Worm (Caenorhabditis elegans): ENCODE results near the gene F43E2.11.

The F43E2.11 gene

DNA sequence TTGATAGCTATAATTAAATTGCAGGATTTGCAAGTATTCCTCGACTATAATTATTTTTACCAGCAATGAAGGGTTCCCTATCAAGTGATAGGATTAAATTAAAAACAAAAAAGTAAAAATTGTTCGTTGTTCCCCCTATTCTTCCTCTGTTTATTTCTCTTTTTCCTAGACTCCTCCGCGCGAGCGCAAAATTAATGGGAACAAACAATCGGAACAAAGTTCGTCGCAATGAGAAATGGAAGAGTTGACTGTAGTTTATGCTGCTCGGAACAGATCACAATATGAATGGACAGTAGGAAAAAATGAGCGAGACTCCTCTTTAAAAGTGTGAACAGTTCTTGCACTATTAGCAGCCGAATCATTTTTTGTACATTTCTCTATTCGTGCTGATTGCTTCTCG is 29.4 kb downstream of the F43E2.11 start:
- no peak for TF ChIP-seq mdl-1 (tag; optimal IDR thresholded peaks at IDR 0.05)
- TF ChIP-seq lsy-2 (tag; optimal IDR thresholded peaks at IDR 0.05), result no peak
- no peak for TF ChIP-seq ceh-82 (tag; optimal IDR thresholded peaks at IDR 0.05)

- TF ChIP-seq zag-1 (tag; optimal IDR thresholded peaks at IDR 0.05) (no peak), lin-39 (tag; optimal IDR thresholded peaks at IDR 0.05) (no peak), nhr-6 (tag; optimal IDR thresholded peaks at IDR 0.05) (peak; percentile 70), mdl-1 (tag; optimal IDR thresholded peaks at IDR 0.05) (peak in 1 of 2 experiments; percentile 16), blmp-1 (tag; optimal IDR thresholded peaks at IDR 0.05; ENCODE audit: insufficient read depth) (peak; percentile 84), nhr-25 (tag; optimal IDR thresholded peaks at IDR 0.05) (peak; percentile 34), nhr-21 (tag; optimal IDR thresholded peaks at IDR 0.05) (no peak), ztf-4 (tag; optimal IDR thresholded peaks at IDR 0.05) (peak; percentile 49), lsy-2 (tag; optimal IDR thresholded peaks at IDR 0.05) (peak in 1 of 2 experiments; percentile 56), egl-27 (tag; optimal IDR thresholded peaks at IDR 0.05) (peak; percentile 4), crh-2 (tag; optimal IDR thresholded peaks at IDR 0.05) (peak; percentile 65), sem-4 (tag; optimal IDR thresholded peaks at IDR 0.05) (peak; percentile 37), sma-3 (GFP tag; optimal IDR thresholded peaks at IDR 0.05) (peak; percentile 16), nhr-129 (tag; optimal IDR thresholded peaks at IDR 0.05) (peak; percentile 67), mab-5 (tag; optimal IDR thresholded peaks at IDR 0.05) (no peak), sma-9 (GFP tag; optimal IDR thresholded peaks at IDR 0.05) (peak; percentile 88), sma-9 (tag; optimal IDR thresholded peaks at IDR 0.05) (no peak), nhr-23 (tag; optimal IDR thresholded peaks at IDR 0.05) (no peak), snpc-4 (tag; optimal IDR thresholded peaks at IDR 0.05) (no peak)
Observed at ce11 chrII:7338995-7339394, 31.1 kb downstream of the F43E2.11 start, which contains the start of gene nhr-21. Gene nhr-21 (plus strand): TSS chrII:7339229.

ce11 chrII:7337469-7337893 is 32.6 kb downstream of the F43E2.11 start:
- TF ChIP-seq sma-9 (GFP tag; optimal IDR thresholded peaks at IDR 0.05) (peak; percentile 97), sma-9 (tag; optimal IDR thresholded peaks at IDR 0.05) (no peak), gmeb-1 (tag; optimal IDR thresholded peaks at IDR 0.05) (peak; percentile 59), ceh-82 (tag; optimal IDR thresholded peaks at IDR 0.05) (no peak), nhr-237 (tag; optimal IDR thresholded peaks at IDR 0.05) (no peak), unc-55 (GFP tag; optimal IDR thresholded peaks at IDR 0.05) (peak; percentile 73), alr-1 (tag; optimal IDR thresholded peaks at IDR 0.05) (no peak), F13H6.1 (tag; optimal IDR thresholded peaks at IDR 0.05) (peak; percentile 84), lin-11 (tag; optimal IDR thresholded peaks at IDR 0.05) (peak; percentile 54), elt-1 (tag; optimal IDR thresholded peaks at IDR 0.05) (no peak), lsy-2 (tag; optimal IDR thresholded peaks at IDR 0.05) (peak in 1 of 2 experiments; percentile 72), ama-1 (optimal IDR thresholded peaks at IDR 0.05) (no peak), crh-2 (tag; optimal IDR thresholded peaks at IDR 0.05) (peak; percentile 94), nhr-6 (tag; optimal IDR thresholded peaks at IDR 0.05) (peak; percentile 40), nhr-129 (tag; optimal IDR thresholded peaks at IDR 0.05) (peak; percentile 79), nhr-12 (tag; optimal IDR thresholded peaks at IDR 0.05) (peak; percentile 15), ZK546.5 (tag; optimal IDR thresholded peaks at IDR 0.05) (no peak), nhr-25 (tag; optimal IDR thresholded peaks at IDR 0.05) (peak; percentile 95), blmp-1 (tag; optimal IDR thresholded peaks at IDR 0.05; ENCODE audit: insufficient read depth) (peak; percentile 90), snpc-4 (tag; optimal IDR thresholded peaks at IDR 0.05) (peak; percentile 34), lin-13 (GFP tag; optimal IDR thresholded peaks at IDR 0.05) (peak; percentile 55), sem-4 (tag; optimal IDR thresholded peaks at IDR 0.05) (peak; percentile 77), nhr-21 (tag; optimal IDR thresholded peaks at IDR 0.05) (no peak), unc-62 (GFP tag; optimal IDR thresholded peaks at IDR 0.05) (peak; percentile 7), C34F6.9 (tag; optimal IDR thresholded peaks at IDR 0.05) (peak; percentile 70), nhr-11 (tag; optimal IDR thresholded peaks at IDR 0.05) (no peak), ztf-4 (tag; optimal IDR thresholded peaks at IDR 0.05) (peak; percentile 72), egl-27 (tag; optimal IDR thresholded peaks at IDR 0.05) (peak; percentile 75), fos-1 (tag; optimal IDR thresholded peaks at IDR 0.05) (peak; percentile 75), Y55F3AM.14 (GFP tag; optimal IDR thresholded peaks at IDR 0.05) (peak; percentile 50), zag-1 (tag; optimal IDR thresholded peaks at IDR 0.05) (no peak), elt-3 (tag; optimal IDR thresholded peaks at IDR 0.05) (no peak), mdl-1 (tag; optimal IDR thresholded peaks at IDR 0.05) (peak; percentile 73 to 87), sma-3 (GFP tag; optimal IDR thresholded peaks at IDR 0.05) (peak; percentile 92), nhr-23 (tag; optimal IDR thresholded peaks at IDR 0.05) (no peak), lin-39 (tag; optimal IDR thresholded peaks at IDR 0.05) (no peak)
